Worm (Caenorhabditis elegans) whole organism, midembryonic: ENCODE results near the gene F58H1.8.
A peak's percentile ranks its signal among the peaks of the same experiment; 100 is the strongest.

Source experiments
- T22C8.4 ChIP-seq: fragments of 200-800 bp; sonication (Bioruptor generic); IDR thresholded peaks from 2 replicates; pipeline ENCODE4 v1.3.6; 2022; ENCODE audit warnings: missing genetic modification characterization, missing compliant biosample characterization
- cog-1 ChIP-seq: sonication (generic microtip); optimal IDR thresholded peaks from 2 replicates; lab custom pipeline; 2016; ENCODE audit warnings: missing genetic modification characterization, missing compliant biosample characterization
- flt-1 ChIP-seq: fragments of 200-800 bp; sonication (Bioruptor generic); IDR thresholded peaks from 2 replicates; pipeline ENCODE4 v1.3.6; 2022; ENCODE audit warnings: missing genetic modification characterization, missing compliant biosample characterization
- klf-2 ChIP-seq: fragments of 200-800 bp; sonication (Bioruptor generic); conservative IDR thresholded peaks from 2 replicates; pipeline ENCODE4 v1.3.6; 2022; ENCODE audit warnings: missing genetic modification reagents, missing genetic modification characterization, missing compliant biosample characterization
- med-1 ChIP-seq: sonication (generic microtip); optimal IDR thresholded peaks from 2 replicates; lab custom pipeline; 2017; ENCODE audit warnings: missing genetic modification characterization, mild to moderate bottlenecking, missing compliant biosample characterization, antibody characterized with exemption, missing genetic modification reagents; ENCODE audit not compliant: insufficient read depth
- ref-1 ChIP-seq: fragments of 200-800 bp; sonication (Bioruptor generic); conservative IDR thresholded peaks from 2 replicates; pipeline ENCODE4 v1.3.6; 2022; ENCODE audit warnings: missing genetic modification reagents, missing genetic modification characterization, missing compliant biosample characterization
- tab-1 ChIP-seq: fragments of 200-800 bp; sonication (Bioruptor generic); IDR thresholded peaks from 2 replicates; pipeline ENCODE4 v1.3.6; 2022; ENCODE audit warnings: missing genetic modification characterization, missing compliant biosample characterization
- ztf-23 ChIP-seq: fragments of 200-800 bp; sonication (Bioruptor generic); IDR thresholded peaks from 2 replicates; pipeline ENCODE4 v1.3.6; 2022; ENCODE audit warnings: missing genetic modification reagents, missing genetic modification characterization, missing compliant biosample characterization
- ztf-29 ChIP-seq: fragments of 200-800 bp; sonication (Bioruptor generic); IDR thresholded peaks from 2 replicates; pipeline ENCODE4 v1.3.6; 2022; ENCODE audit warnings: missing genetic modification reagents, missing genetic modification characterization, missing compliant biosample characterization

F58H1.8 gene

ce11 chrV:11945429-11945828 is 10.5 kb downstream of the F58H1.8 start:
- no peak for TF ChIP-seq klf-2 (GFP tag; lab: Robert Waterston, UW)
- no peak for TF ChIP-seq tab-1

- TF ChIP-seq flt-1 (GFP tag; lab: Robert Waterston, UW): no peak
- no peak for TF ChIP-seq cog-1
- no peak for TF ChIP-seq ztf-23 (GFP tag; lab: Robert Waterston, UW)
- no peak for TF ChIP-seq ztf-29 (GFP tag; lab: Robert Waterston, UW)
- no peak for TF ChIP-seq ref-1 (GFP tag; lab: Robert Waterston, UW)
- TF ChIP-seq tab-1: no peak
- no peak for TF ChIP-seq T22C8.4 (GFP tag; lab: Robert Waterston, UW)
- no peak for TF ChIP-seq med-1 (GFP tag; lab: Kevin White, UChicago)
- no peak for TF ChIP-seq klf-2 (GFP tag; lab: Robert Waterston, UW)
Measured at ce11 chrV:11946818-11947217, 11.9 kb downstream of the F58H1.8 start.

- TF ChIP-seq ztf-29 (GFP tag; lab: Robert Waterston, UW) (no peak), flt-1 (GFP tag; lab: Robert Waterston, UW) (no peak), cog-1 (no peak), ref-1 (GFP tag; lab: Robert Waterston, UW) (no peak), tab-1 (no peak), T22C8.4 (GFP tag; lab: Robert Waterston, UW) (no peak), ztf-23 (GFP tag; lab: Robert Waterston, UW) (no peak), klf-2 (GFP tag; lab: Robert Waterston, UW) (no peak), med-1 (GFP tag; lab: Kevin White, UChicago) (no peak)
Measured at ce11 chrV:11947414-11947954, 12.5 kb downstream of the F58H1.8 start.

- no peak for TF ChIP-seq flt-1 (GFP tag; lab: Robert Waterston, UW)
- no peak for TF ChIP-seq klf-2 (GFP tag; lab: Robert Waterston, UW)
- no peak for TF ChIP-seq ztf-29 (GFP tag; lab: Robert Waterston, UW)
- TF ChIP-seq cog-1: no peak
- no peak for TF ChIP-seq T22C8.4 (GFP tag; lab: Robert Waterston, UW)
- TF ChIP-seq ztf-23 (GFP tag; lab: Robert Waterston, UW): no peak
- TF ChIP-seq med-1 (GFP tag; lab: Kevin White, UChicago): no peak
- no peak for TF ChIP-seq ref-1 (GFP tag; lab: Robert Waterston, UW)
- TF ChIP-seq tab-1: no peak
Measured at ce11 chrV:11948581-11948980, 13.6 kb downstream of the F58H1.8 start.

ce11 chrV:11949509-11950117 is 14.7 kb downstream of the F58H1.8 start:
- TF ChIP-seq klf-2 (GFP tag; lab: Robert Waterston, UW) (no peak), cog-1 (no peak), flt-1 (GFP tag; lab: Robert Waterston, UW) (no peak), ztf-23 (GFP tag; lab: Robert Waterston, UW) (no peak), tab-1 (no peak), ztf-29 (GFP tag; lab: Robert Waterston, UW) (no peak), med-1 (GFP tag; lab: Kevin White, UChicago) (no peak), ref-1 (GFP tag; lab: Robert Waterston, UW) (no peak), T22C8.4 (GFP tag; lab: Robert Waterston, UW) (no peak)

- TF ChIP-seq tab-1 (no peak), flt-1 (GFP tag; lab: Robert Waterston, UW) (no peak), T22C8.4 (GFP tag; lab: Robert Waterston, UW) (no peak), med-1 (GFP tag; lab: Kevin White, UChicago) (no peak), ztf-29 (GFP tag; lab: Robert Waterston, UW) (no peak)
Measured at ce11 chrV:11951227-11951626, 16.3 kb downstream of the F58H1.8 start.

- TF ChIP-seq med-1 (GFP tag; lab: Kevin White, UChicago) (no peak), tab-1 (no peak), cog-1 (no peak), ztf-23 (GFP tag; lab: Robert Waterston, UW) (no peak), T22C8.4 (GFP tag; lab: Robert Waterston, UW) (no peak), flt-1 (GFP tag; lab: Robert Waterston, UW) (no peak), klf-2 (GFP tag; lab: Robert Waterston, UW) (no peak), ztf-29 (GFP tag; lab: Robert Waterston, UW) (no peak), ref-1 (GFP tag; lab: Robert Waterston, UW) (no peak)
Measured at ce11 chrV:11952854-11953447, 18.0 kb downstream of the F58H1.8 start.

- TF ChIP-seq ztf-29 (GFP tag; lab: Robert Waterston, UW): no peak
- no peak for TF ChIP-seq ztf-23 (GFP tag; lab: Robert Waterston, UW)
- TF ChIP-seq med-1 (GFP tag; lab: Kevin White, UChicago): no peak
Measured at ce11 chrV:11953621-11954020, 18.7 kb downstream of the F58H1.8 start.

- no peak for TF ChIP-seq ztf-23 (GFP tag; lab: Robert Waterston, UW)
- peak; percentile 39; the same call in 1 of the 2 replicates for TF ChIP-seq flt-1 (GFP tag; lab: Robert Waterston, UW)
Measured at ce11 chrV:11955617-11956016, 20.7 kb downstream of the F58H1.8 start.
